Fruit fly (Drosophila melanogaster) whole organism, embryonic: ENCODE results near the gene Spn38F.

Experiments used
- Ada2b ChIP-seq: fragments of 200-800 bp; sonication (Bioruptor generic); IDR thresholded peaks from 2 replicates; pipeline ENCODE4 v1.3.6; 2022; ENCODE audit warnings: missing biosample characterization, missing genetic modification characterization
- CG1024 ChIP-seq: fragments of 200-800 bp; sonication (Bioruptor generic); IDR thresholded peaks from 2 replicates; pipeline ENCODE4 v1.3.6; 2022; ENCODE audit warnings: missing biosample characterization, missing genetic modification characterization
- CG10274 ChIP-seq: fragments of 200-800 bp; sonication (Bioruptor generic); optimal IDR thresholded peaks from 3 replicates; lab custom pipeline; 2017; ENCODE audit warnings: missing biosample characterization, mild to moderate bottlenecking, missing genetic modification characterization
- CG10431 ChIP-seq: fragments of 200-800 bp; sonication (Bioruptor generic); optimal IDR thresholded peaks from 3 replicates; lab custom pipeline; 2018; ENCODE audit warnings: missing biosample characterization, mild to moderate bottlenecking, missing genetic modification characterization
- CG10462 ChIP-seq: fragments of 200-800 bp; sonication (Bioruptor generic); optimal IDR thresholded peaks from 2 replicates; lab custom pipeline; 2016; ENCODE audit warnings: missing biosample characterization, missing genetic modification characterization
- CG11456 ChIP-seq: fragments of 200-800 bp; sonication (Bioruptor generic); IDR thresholded peaks from 3 replicates; pipeline ENCODE4 v1.3.6; 2022; ENCODE audit warnings: missing biosample characterization, missing genetic modification characterization
- CG12659 ChIP-seq: fragments of 200-800 bp; sonication (Bioruptor generic); optimal IDR thresholded peaks from 3 replicates; lab custom pipeline; 2017; ENCODE audit warnings: mild to moderate bottlenecking, missing biosample characterization, missing genetic modification reagents, missing genetic modification characterization
- CG16813 ChIP-seq: fragments of 200-800 bp; sonication (Bioruptor generic); IDR thresholded peaks from 3 replicates; pipeline ENCODE4 v1.3.6; 2022; ENCODE audit warnings: missing biosample characterization, missing genetic modification characterization; ENCODE audit not compliant: partially characterized antibody
- CG17612 ChIP-seq: fragments of 200-800 bp; sonication (Bioruptor generic); IDR thresholded peaks from 2 replicates; pipeline ENCODE4 v1.3.6; 2022; ENCODE audit warnings: missing biosample characterization, missing genetic modification characterization
- CG1792 ChIP-seq: fragments of 200-800 bp; sonication (Bioruptor generic); optimal IDR thresholded peaks from 2 replicates; lab custom pipeline; 2016; ENCODE audit warnings: missing biosample characterization, missing genetic modification characterization
- CG2129 ChIP-seq: fragments of 200-800 bp; sonication (Bioruptor generic); IDR thresholded peaks from 2 replicates; pipeline ENCODE4 v1.3.6; 2022; ENCODE audit warnings: missing biosample characterization, missing genetic modification characterization; ENCODE audit not compliant: partially characterized antibody
- CG4282 ChIP-seq: fragments of 200-800 bp; sonication (Bioruptor generic); optimal IDR thresholded peaks from 2 replicates; lab custom pipeline; 2016; ENCODE audit warnings: missing biosample characterization, missing genetic modification characterization
- CG4360 ChIP-seq: fragments of 200-800 bp; sonication (Bioruptor generic); IDR thresholded peaks from 2 replicates; pipeline ENCODE4 v1.3.6; 2022; ENCODE audit warnings: missing biosample characterization, missing genetic modification characterization
- CG4404 ChIP-seq: fragments of 200-800 bp; sonication (Bioruptor generic); IDR thresholded peaks from 2 replicates; pipeline ENCODE4 v1.3.6; 2022; ENCODE audit warnings: missing biosample characterization, missing genetic modification characterization
- CG6272 ChIP-seq: fragments of 200-800 bp; sonication (Bioruptor generic); IDR thresholded peaks from 2 replicates; pipeline ENCODE4 v1.3.6; 2022; ENCODE audit warnings: missing biosample characterization, missing genetic modification characterization
- CG7963 ChIP-seq: fragments of 200-800 bp; sonication (Bioruptor generic); IDR thresholded peaks from 3 replicates; pipeline ENCODE4 v1.3.6; 2022; ENCODE audit warnings: missing biosample characterization, missing genetic modification characterization; ENCODE audit not compliant: partially characterized antibody
- CG8281 ChIP-seq: fragments of 200-800 bp; sonication (Bioruptor generic); optimal IDR thresholded peaks from 2 replicates; lab custom pipeline; 2018; ENCODE audit warnings: missing biosample characterization, mild to moderate bottlenecking, missing genetic modification characterization, moderate library complexity
- CG8388 ChIP-seq: fragments of 200-800 bp; sonication (Bioruptor generic); optimal IDR thresholded peaks from 2 replicates; lab custom pipeline; 2019; ENCODE audit warnings: missing biosample characterization, mild to moderate bottlenecking, missing genetic modification characterization, moderate library complexity
- CG8924 ChIP-seq: fragments of 200-800 bp; optimal IDR thresholded peaks from 3 replicates; lab custom pipeline; 2019; ENCODE audit warnings: missing biosample characterization, mild to moderate bottlenecking, missing genetic modification characterization, moderate library complexity
- CG9437 ChIP-seq: fragments of 200-800 bp; sonication (Bioruptor generic); optimal IDR thresholded peaks from 2 replicates; lab custom pipeline; 2018; ENCODE audit warnings: missing biosample characterization, mild to moderate bottlenecking, missing genetic modification characterization
- CG9817 ChIP-seq: fragments of 200-800 bp; sonication (Bioruptor generic); optimal IDR thresholded peaks from 2 replicates; lab custom pipeline; 2018; ENCODE audit warnings: missing biosample characterization, mild to moderate bottlenecking, missing genetic modification characterization, moderate library complexity
- Drgx ChIP-seq: fragments of 200-800 bp; sonication (Bioruptor generic); IDR thresholded peaks from 2 replicates; pipeline ENCODE4 v1.3.6; 2022; ENCODE audit warnings: missing biosample characterization, missing genetic modification characterization
- Hand ChIP-seq: fragments of 200-800 bp; sonication (Bioruptor generic); optimal IDR thresholded peaks from 2 replicates; lab custom pipeline; 2017; ENCODE audit warnings: mild to moderate bottlenecking, missing biosample characterization, missing genetic modification reagents, missing genetic modification characterization
- HmgZ ChIP-seq: fragments of 200-800 bp; sonication (Bioruptor generic); optimal IDR thresholded peaks from 2 replicates; lab custom pipeline; 2018; ENCODE audit warnings: missing biosample characterization, mild to moderate bottlenecking, missing genetic modification characterization
- Lpt ChIP-seq: fragments of >200 bp; optimal IDR thresholded peaks from 2 replicates; lab custom pipeline; 2018; ENCODE audit warnings: missing biosample characterization, missing genetic modification characterization
- NFAT ChIP-seq: fragments of 200-800 bp; sonication (Bioruptor generic); IDR thresholded peaks from 2 replicates; pipeline ENCODE4 v1.3.6; 2022; ENCODE audit warnings: missing biosample characterization, missing genetic modification characterization
- NK7.1 ChIP-seq: fragments of 200-800 bp; sonication (Bioruptor generic); optimal IDR thresholded peaks from 3 replicates; lab custom pipeline; 2016; ENCODE audit warnings: missing biosample characterization, missing genetic modification characterization
- Opbp ChIP-seq: fragments of 200-800 bp; sonication (Bioruptor generic); IDR thresholded peaks from 3 replicates; pipeline ENCODE4 v1.3.6; 2022; ENCODE audit warnings: missing biosample characterization, missing genetic modification characterization; ENCODE audit not compliant: partially characterized antibody
- Optix ChIP-seq: fragments of 200-800 bp; sonication (Bioruptor generic); IDR thresholded peaks from 3 replicates; pipeline ENCODE4 v1.3.6; 2022; ENCODE audit warnings: missing biosample characterization, missing genetic modification characterization
- Ptx1 ChIP-seq: fragments of 200-800 bp; sonication (Bioruptor generic); IDR thresholded peaks from 2 replicates; pipeline ENCODE4 v1.3.6; 2022; ENCODE audit warnings: missing biosample characterization, missing genetic modification characterization
- Sox100B ChIP-seq: fragments of 200-800 bp; sonication (Bioruptor generic); optimal IDR thresholded peaks from 3 replicates; lab custom pipeline; 2018; ENCODE audit warnings: missing biosample characterization, mild to moderate bottlenecking, missing genetic modification characterization
- Sry-β ChIP-seq: fragments of 200-800 bp; sonication (Bioruptor generic); optimal IDR thresholded peaks from 2 replicates; lab custom pipeline; 2018; ENCODE audit warnings: missing biosample characterization, mild to moderate bottlenecking, missing genetic modification characterization, moderate library complexity
- Ssrp ChIP-seq: fragments of 200-800 bp; sonication (Bioruptor generic); optimal IDR thresholded peaks from 2 replicates; lab custom pipeline; 2018; ENCODE audit warnings: missing biosample characterization, mild to moderate bottlenecking, missing genetic modification characterization, moderate library complexity
- ac ChIP-seq: fragments of 200-800 bp; sonication (Bioruptor generic); optimal IDR thresholded peaks from 3 replicates; lab custom pipeline; 2017; ENCODE audit warnings: missing biosample characterization, mild to moderate bottlenecking, missing genetic modification characterization
- bsh ChIP-seq, 2 experiments: fragments of 200-800 bp; sonication (Bioruptor generic); optimal IDR thresholded peaks; 2 replicates each; lab custom pipeline; 2017 to 2018; ENCODE audit warnings: mild to moderate bottlenecking in 2 of 2, missing biosample characterization in 2 of 2, missing genetic modification characterization in 2 of 2, moderate library complexity in 1 of 2
- cas ChIP-seq: fragments of 200-800 bp; sonication (Bioruptor generic); IDR thresholded peaks from 2 replicates; pipeline ENCODE4 v1.3.6; 2022; ENCODE audit warnings: missing biosample characterization, missing genetic modification characterization
- chif ChIP-seq, 2 experiments: fragments of 200-800 bp; sonication (Bioruptor generic); optimal IDR thresholded peaks; 3 replicates each; lab custom pipeline; 2016; ENCODE audit warnings: missing biosample characterization in 2 of 2, missing genetic modification characterization in 2 of 2
- crol ChIP-seq: fragments of 200-800 bp; sonication (Bioruptor generic); IDR thresholded peaks from 2 replicates; pipeline ENCODE4 v1.3.6; 2022; ENCODE audit warnings: missing biosample characterization, missing genetic modification characterization
- ems ChIP-seq: fragments of 200-800 bp; sonication (Bioruptor generic); optimal IDR thresholded peaks from 3 replicates; lab custom pipeline; 2016; ENCODE audit warnings: missing biosample characterization, missing genetic modification characterization
- grn ChIP-seq: fragments of 200-800 bp; sonication (Bioruptor generic); optimal IDR thresholded peaks from 3 replicates; lab custom pipeline; 2017; ENCODE audit warnings: missing biosample characterization, missing genetic modification characterization
- hbn ChIP-seq: fragments of 200-800 bp; sonication (Bioruptor generic); IDR thresholded peaks from 2 replicates; pipeline ENCODE4 v1.3.6; 2022; ENCODE audit warnings: missing biosample characterization, missing genetic modification characterization; ENCODE audit not compliant: partially characterized antibody
- rib ChIP-seq: fragments of 200-800 bp; sonication (Bioruptor generic); IDR thresholded peaks from 2 replicates; pipeline ENCODE4 v1.3.6; 2022; ENCODE audit warnings: missing biosample characterization, missing genetic modification characterization
- sens-2 ChIP-seq: fragments of 200-800 bp; sonication (Bioruptor generic); IDR thresholded peaks from 2 replicates; pipeline ENCODE4 v1.3.6; 2022; ENCODE audit warnings: missing biosample characterization, missing genetic modification characterization
- sqz ChIP-seq: fragments of 200-800 bp; sonication (Bioruptor generic); optimal IDR thresholded peaks from 3 replicates; lab custom pipeline; 2018; ENCODE audit warnings: missing biosample characterization, mild to moderate bottlenecking, missing genetic modification characterization
- sr ChIP-seq: fragments of 200-800 bp; sonication (Bioruptor generic); IDR thresholded peaks from 3 replicates; pipeline ENCODE4 v1.3.6; 2022; ENCODE audit warnings: missing biosample characterization, missing genetic modification characterization
- trh ChIP-seq: fragments of 200-800 bp; sonication (Bioruptor generic); optimal IDR thresholded peaks from 2 replicates; lab custom pipeline; 2016; ENCODE audit warnings: missing biosample characterization, missing genetic modification characterization

Gene Spn38F

dm6 chr2L:20883624-20884220, 45.9 kb upstream of the Spn38F start (continued):
- TF ChIP-seq bsh (GFP tag; optimal IDR thresholded peaks at IDR 0.05; lab: Kevin White, UChicago) (no peak), CG4404 (GFP tag; lab: Robert Waterston, UW) (no peak), Hand (no peak), CG9437 (GFP tag; lab: Kevin White, UChicago) (no peak), crol (GFP tag; lab: Robert Waterston, UW) (no peak), CG2129 (no peak), ems (no peak), sens-2 (GFP tag; lab: Robert Waterston, UW) (peak; percentile 48; the same call in 1 of the 2 replicates), Ptx1 (GFP tag; lab: Robert Waterston, UW) (0 out of 2 replicates have a peak, but pooled peaks have one; percentile 11)

dm6 chr2L:20883097-20883496, 45.3 kb upstream of the Spn38F start:
- TF ChIP-seq CG4360 (no peak), Sox100B (GFP tag; lab: Kevin White, UChicago) (no peak), CG9817 (no peak), HmgZ (tag; lab: Kevin White, UChicago) (no peak)

- TF ChIP-seq rib (GFP tag; lab: Robert Waterston, UW) (peak; percentile 74), Ada2b (GFP tag; lab: Robert Waterston, UW) (peak; percentile 31; the same call in 1 of the 2 replicates), ac (GFP tag; lab: Kevin White, UChicago) (no peak), Opbp (GFP tag; lab: Robert Waterston, UW) (no peak), CG8924 (tag; lab: Kevin White, UChicago) (no peak), chif (GFP tag; optimal IDR thresholded peaks at IDR 0.05; lab: Kevin White, UChicago) (no peak), CG10462 (no peak), grn (GFP tag; lab: Kevin White, UChicago) (no peak), CG4282 (GFP tag; lab: Kevin White, UChicago) (no peak), sr (GFP tag; lab: Robert Waterston, UW) (no peak), cas (no peak), CG10431 (GFP tag; lab: Kevin White, UChicago) (peak; percentile 25), Ssrp (tag; lab: Kevin White, UChicago) (peak; percentile 16), CG10274 (GFP tag; lab: Kevin White, UChicago) (no peak), CG7963 (no peak), CG11456 (GFP tag; lab: Robert Waterston, UW) (no peak; the same call in 2 of the 3 replicates), CG8281 (no peak), CG17612 (GFP tag; lab: Robert Waterston, UW) (peak; percentile 30; the same call in 1 of the 2 replicates), CG6272 (no peak), sqz (GFP tag; lab: Kevin White, UChicago) (no peak), Optix (GFP tag; lab: Robert Waterston, UW) (no peak; the same call in 2 of the 3 replicates), Drgx (GFP tag; lab: Robert Waterston, UW) (0 out of 2 replicates have a peak, but pooled peaks have one; percentile 6), Sry-β (no peak), Lpt (GFP tag; lab: Kevin White, UChicago) (no peak), CG1024 (no peak), NK7.1 (GFP tag; lab: Kevin White, UChicago) (no peak), trh (no peak), CG8388 (GFP tag; lab: Kevin White, UChicago) (peak; percentile 18), CG16813 (GFP tag; lab: Robert Waterston, UW) (no peak), hbn (GFP tag; lab: Robert Waterston, UW) (no peak), CG12659 (GFP tag; lab: Kevin White, UChicago) (peak; percentile 41), CG1792 (GFP tag; lab: Kevin White, UChicago) (no peak), NFAT (peak; percentile 45; the same call in 1 of the 2 replicates)
Measured at dm6 chr2L:20881353-20882079, 43.7 kb upstream of the Spn38F start.
